Fruit fly (Drosophila melanogaster) whole organism, embryonic: ENCODE data around the gene CG6149.

Source experiments
- B-H1 ChIP-seq: fragments of 200-800 bp; sonication (Bioruptor generic); IDR thresholded peaks from 3 replicates; pipeline ENCODE4 v1.3.6; 2022; ENCODE audit warnings: missing biosample characterization, missing genetic modification characterization
- Bgb ChIP-seq: fragments of 200-800 bp; sonication (Bioruptor generic); IDR thresholded peaks from 2 replicates; pipeline ENCODE4 v1.3.6; 2022; ENCODE audit warnings: missing biosample characterization, missing genetic modification characterization; ENCODE audit not compliant: partially characterized antibody
- CG10209 ChIP-seq: fragments of 200-800 bp; sonication (Bioruptor generic); optimal IDR thresholded peaks from 3 replicates; lab custom pipeline; 2017; ENCODE audit warnings: missing biosample characterization, mild to moderate bottlenecking, missing genetic modification characterization, missing genetic modification reagents
- CG10274 ChIP-seq: fragments of 200-800 bp; sonication (Bioruptor generic); optimal IDR thresholded peaks from 3 replicates; lab custom pipeline; 2017; ENCODE audit warnings: missing biosample characterization, mild to moderate bottlenecking, missing genetic modification characterization
- CG10565 ChIP-seq: fragments of 200-800 bp; sonication (Bioruptor generic); optimal IDR thresholded peaks from 3 replicates; lab custom pipeline; 2016; ENCODE audit warnings: missing biosample characterization, mild to moderate bottlenecking, missing genetic modification characterization
- CG10959 ChIP-seq: fragments of 200-800 bp; sonication (Bioruptor generic); IDR thresholded peaks from 2 replicates; pipeline ENCODE4 v1.3.6; 2022; ENCODE audit warnings: missing biosample characterization, missing genetic modification characterization
- CG11398 ChIP-seq: fragments of 200-800 bp; sonication (Bioruptor generic); optimal IDR thresholded peaks from 2 replicates; lab custom pipeline; 2016; ENCODE audit warnings: missing biosample characterization, missing genetic modification characterization
- CG12659 ChIP-seq: fragments of 200-800 bp; sonication (Bioruptor generic); optimal IDR thresholded peaks from 3 replicates; lab custom pipeline; 2017; ENCODE audit warnings: mild to moderate bottlenecking, missing biosample characterization, missing genetic modification reagents, missing genetic modification characterization
- CG14014 ChIP-seq: fragments of 200-800 bp; sonication (Bioruptor generic); IDR thresholded peaks from 2 replicates; pipeline ENCODE4 v1.3.6; 2022; ENCODE audit warnings: missing biosample characterization, missing genetic modification characterization
- CG16813 ChIP-seq: fragments of 200-800 bp; sonication (Bioruptor generic); IDR thresholded peaks from 3 replicates; pipeline ENCODE4 v1.3.6; 2022; ENCODE audit warnings: missing biosample characterization, missing genetic modification characterization; ENCODE audit not compliant: partially characterized antibody
- CG18011 ChIP-seq: fragments of 200-800 bp; sonication (Bioruptor generic); optimal IDR thresholded peaks from 2 replicates; lab custom pipeline; 2017; ENCODE audit warnings: missing biosample characterization, missing genetic modification characterization, mild to moderate bottlenecking, moderate library complexity, missing genotype
- CG30403 ChIP-seq: fragments of 200-800 bp; sonication (Bioruptor generic); optimal IDR thresholded peaks from 3 replicates; lab custom pipeline; 2016; ENCODE audit warnings: missing biosample characterization, missing genetic modification characterization
- CG30431 ChIP-seq: fragments of 200-800 bp; sonication (Bioruptor generic); optimal IDR thresholded peaks from 2 replicates; lab custom pipeline; 2017; ENCODE audit warnings: missing biosample characterization, missing genetic modification characterization
- CG6683 ChIP-seq: fragments of 200-800 bp; sonication (Bioruptor generic); optimal IDR thresholded peaks from 2 replicates; lab custom pipeline; 2017; ENCODE audit warnings: missing biosample characterization, mild to moderate bottlenecking, missing genetic modification characterization, missing genetic modification reagents
- CG7786 ChIP-seq: fragments of 200-800 bp; sonication (Bioruptor generic); optimal IDR thresholded peaks from 2 replicates; lab custom pipeline; 2016; ENCODE audit warnings: missing biosample characterization, missing genetic modification characterization
- CG9797 ChIP-seq: fragments of 200-800 bp; sonication (Bioruptor generic); optimal IDR thresholded peaks from 3 replicates; lab custom pipeline; 2018; ENCODE audit warnings: missing biosample characterization, mild to moderate bottlenecking, missing genetic modification characterization
- CG9817 ChIP-seq: fragments of 200-800 bp; sonication (Bioruptor generic); optimal IDR thresholded peaks from 2 replicates; lab custom pipeline; 2018; ENCODE audit warnings: missing biosample characterization, mild to moderate bottlenecking, missing genetic modification characterization, moderate library complexity
- Dfd ChIP-seq, 2 experiments: fragments of >200 bp; optimal IDR thresholded peaks; 2 replicates each; lab custom pipeline; 2017; ENCODE audit warnings: missing biosample characterization in 2 of 2, missing genetic modification characterization in 2 of 2
- Elba2 ChIP-seq: fragments of 200-800 bp; sonication (Bioruptor generic); optimal IDR thresholded peaks from 3 replicates; lab custom pipeline; 2016; ENCODE audit warnings: missing biosample characterization, missing genetic modification characterization
- HHEX ChIP-seq: fragments of 200-800 bp; sonication (Bioruptor generic); optimal IDR thresholded peaks from 3 replicates; lab custom pipeline; 2017; ENCODE audit warnings: missing biosample characterization, mild to moderate bottlenecking, missing genetic modification characterization, missing genetic modification reagents
- Hr39 ChIP-seq: fragments of >200 bp; optimal IDR thresholded peaks from 2 replicates; lab custom pipeline; 2017
- Lhr ChIP-seq: fragments of 200-800 bp; sonication (Bioruptor generic); optimal IDR thresholded peaks from 3 replicates; lab custom pipeline; 2017; ENCODE audit warnings: mild to moderate bottlenecking, missing biosample characterization, missing genetic modification reagents, missing genetic modification characterization
- Lim3 ChIP-seq: fragments of 200-800 bp; sonication (Bioruptor generic); IDR thresholded peaks from 2 replicates; pipeline ENCODE4 v1.3.6; 2022; ENCODE audit warnings: missing biosample characterization, missing genetic modification characterization
- Med ChIP-seq: fragments of 200-800 bp; sonication (Bioruptor generic); peaks from one replicate; lab custom pipeline; 2016; ENCODE audit warnings: missing biosample characterization, missing genetic modification characterization, mild to moderate bottlenecking, inconsistent platforms, moderate library complexity
- NC2α ChIP-seq: fragments of 200-800 bp; sonication (Bioruptor generic); optimal IDR thresholded peaks from 2 replicates; lab custom pipeline; 2016; ENCODE audit warnings: missing biosample characterization, missing genetic modification characterization
- PHDP ChIP-seq: fragments of 200-800 bp; sonication (Bioruptor generic); optimal IDR thresholded peaks from 3 replicates; lab custom pipeline; 2018; ENCODE audit warnings: missing biosample characterization, mild to moderate bottlenecking, missing genetic modification characterization, moderate library complexity
- TFAM ChIP-seq: fragments of 200-800 bp; sonication (Bioruptor generic); optimal IDR thresholded peaks from 2 replicates; lab custom pipeline; 2017; ENCODE audit warnings: missing biosample characterization, missing genetic modification characterization, inconsistent platforms
- al ChIP-seq: fragments of 200-800 bp; sonication (Bioruptor generic); IDR thresholded peaks from 2 replicates; pipeline ENCODE4 v1.3.6; 2022; ENCODE audit warnings: missing biosample characterization, missing genetic modification characterization
- bcd ChIP-seq: fragments of 200-800 bp; sonication (Bioruptor generic); optimal IDR thresholded peaks from 2 replicates; lab custom pipeline; 2017; ENCODE audit warnings: missing biosample characterization, mild to moderate bottlenecking, missing genetic modification characterization
- bowl ChIP-seq: fragments of 200-800 bp; sonication (Bioruptor generic); IDR thresholded peaks from 2 replicates; pipeline ENCODE4 v1.3.6; 2022; ENCODE audit warnings: missing biosample characterization, missing genetic modification characterization
- cg ChIP-seq: fragments of 200-800 bp; sonication (Bioruptor generic); optimal IDR thresholded peaks from 3 replicates; lab custom pipeline; 2019; ENCODE audit warnings: missing biosample characterization, mild to moderate bottlenecking, missing genetic modification characterization, moderate library complexity
- chinmo ChIP-seq: fragments of 200-800 bp; sonication (Bioruptor generic); IDR thresholded peaks from 4 replicates; pipeline ENCODE4 v1.3.6; 2022; ENCODE audit warnings: missing biosample characterization, missing genetic modification characterization; ENCODE audit not compliant: partially characterized antibody
- ci ChIP-seq: fragments of 200-800 bp; sonication (Bioruptor generic); IDR thresholded peaks from 3 replicates; pipeline ENCODE4 v1.3.6; 2022; ENCODE audit warnings: missing biosample characterization, missing genetic modification characterization
- dati ChIP-seq: fragments of 200-800 bp; sonication (Bioruptor generic); IDR thresholded peaks from 2 replicates; pipeline ENCODE4 v1.3.6; 2022; ENCODE audit warnings: missing biosample characterization, missing genetic modification characterization
- disco-r ChIP-seq: fragments of 200-800 bp; sonication (Bioruptor generic); optimal IDR thresholded peaks from 2 replicates; lab custom pipeline; 2016; ENCODE audit warnings: missing biosample characterization, missing genetic modification characterization
- ems ChIP-seq: fragments of 200-800 bp; sonication (Bioruptor generic); optimal IDR thresholded peaks from 3 replicates; lab custom pipeline; 2016; ENCODE audit warnings: missing biosample characterization, missing genetic modification characterization
- hb ChIP-seq: fragments of 200-800 bp; sonication (Bioruptor generic); IDR thresholded peaks from 3 replicates; pipeline ENCODE4 v1.3.6; 2022; ENCODE audit warnings: missing biosample characterization, missing genetic modification characterization; ENCODE audit not compliant: partially characterized antibody
- insv ChIP-seq, 2 experiments: fragments of 200-800 bp; sonication (Bioruptor generic); optimal IDR thresholded peaks; 3 replicates each; lab custom pipeline; 2016 to 2018; ENCODE audit warnings: missing biosample characterization in 2 of 2, missing genetic modification characterization in 2 of 2
- jumu ChIP-seq: fragments of 200-800 bp; sonication (Bioruptor generic); optimal IDR thresholded peaks from 3 replicates; lab custom pipeline; 2016; ENCODE audit warnings: missing biosample characterization, missing genetic modification characterization
- nmo ChIP-seq: fragments of 200-800 bp; sonication (Bioruptor generic); optimal IDR thresholded peaks from 2 replicates; lab custom pipeline; 2018; ENCODE audit warnings: missing biosample characterization, mild to moderate bottlenecking, missing genetic modification characterization, moderate library complexity
- nom ChIP-seq: fragments of 200-800 bp; sonication (Bioruptor generic); optimal IDR thresholded peaks from 2 replicates; lab custom pipeline; 2017; ENCODE audit warnings: missing biosample characterization, missing genetic modification characterization, mild to moderate bottlenecking, moderate library complexity, missing genetic modification reagents
- otp ChIP-seq: fragments of 200-800 bp; sonication (Bioruptor generic); IDR thresholded peaks from 3 replicates; pipeline ENCODE4, ENCODE4 v1.3.6; 2022; ENCODE audit warnings: missing biosample characterization, missing genetic modification characterization
- psq ChIP-seq: fragments of 200-800 bp; sonication (Bioruptor generic); optimal IDR thresholded peaks from 2 replicates; lab custom pipeline; 2017; ENCODE audit warnings: missing biosample characterization, missing genetic modification characterization
- shn ChIP-seq: fragments of 200-800 bp; sonication (Bioruptor generic); optimal IDR thresholded peaks from 3 replicates; lab custom pipeline; 2016; ENCODE audit warnings: missing biosample characterization, missing genetic modification characterization
- sima ChIP-seq: fragments of 200-800 bp; sonication (Bioruptor generic); optimal IDR thresholded peaks from 2 replicates; lab custom pipeline; 2016; ENCODE audit warnings: missing biosample characterization, missing genetic modification characterization
- so ChIP-seq: fragments of 200-800 bp; sonication (Bioruptor generic); IDR thresholded peaks from 3 replicates; pipeline ENCODE4 v1.3.6; 2022; ENCODE audit warnings: missing biosample characterization, missing genetic modification characterization
- sqz ChIP-seq: fragments of 200-800 bp; sonication (Bioruptor generic); optimal IDR thresholded peaks from 3 replicates; lab custom pipeline; 2018; ENCODE audit warnings: missing biosample characterization, mild to moderate bottlenecking, missing genetic modification characterization
- trem ChIP-seq: fragments of 200-800 bp; optimal IDR thresholded peaks from 3 replicates; lab custom pipeline; 2019; ENCODE audit warnings: missing biosample characterization, mild to moderate bottlenecking, missing genetic modification characterization, moderate library complexity
- wdn ChIP-seq: fragments of 200-800 bp; sonication (Bioruptor generic); IDR thresholded peaks from 2 replicates; pipeline ENCODE4 v1.3.6; 2022; ENCODE audit warnings: missing biosample characterization, missing genetic modification characterization
- zen ChIP-seq: fragments of 200-800 bp; sonication (Bioruptor generic); optimal IDR thresholded peaks from 3 replicates; lab custom pipeline; 2018; ENCODE audit warnings: missing biosample characterization, mild to moderate bottlenecking, missing genetic modification characterization, moderate library complexity
- zf30C ChIP-seq: fragments of 200-800 bp; sonication (Bioruptor generic); optimal IDR thresholded peaks from 3 replicates; lab custom pipeline; 2018; ENCODE audit warnings: missing biosample characterization, mild to moderate bottlenecking, missing genetic modification characterization

CG6149 gene

DNA sequence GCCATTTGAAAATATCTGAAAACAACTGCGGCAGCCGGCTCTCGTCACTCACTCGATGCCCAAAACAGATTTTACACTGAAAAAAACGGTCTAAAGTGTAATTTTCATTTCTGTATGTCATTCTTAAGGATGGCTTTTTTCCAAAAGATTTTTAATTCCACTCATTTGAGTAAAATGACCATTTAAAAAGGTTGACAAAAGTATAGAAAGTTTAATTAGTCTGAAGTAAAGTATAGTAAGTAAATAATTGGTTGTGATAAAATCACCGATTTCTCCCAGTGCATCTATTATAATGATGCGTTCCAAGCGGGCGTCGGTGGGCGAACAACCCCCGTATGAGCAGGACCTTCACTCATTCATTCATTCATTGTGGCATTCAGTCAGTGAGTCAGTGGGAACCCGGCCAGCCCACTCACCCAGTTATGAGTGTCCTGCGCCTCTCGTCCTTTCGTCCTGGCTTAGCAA is 12.9 kb downstream of the CG6149 start (continued):
- peak; percentile 48 for TF ChIP-seq ems (GFP tag; lab: Kevin White, UChicago)
- peak; percentile 73 for TF ChIP-seq sqz (GFP tag; lab: Kevin White, UChicago)
- TF ChIP-seq CG18011 (GFP tag; lab: Kevin White, UChicago): no peak
- TF ChIP-seq ci: peak; percentile 88
- no peak for TF ChIP-seq Elba2 (GFP tag; lab: Kevin White, UChicago)
- peak; percentile 19 for TF ChIP-seq CG11398 (GFP tag; lab: Kevin White, UChicago)
- peak; percentile 46 for TF ChIP-seq Lhr (GFP tag; lab: Kevin White, UChicago)
- TF ChIP-seq TFAM (GFP tag; lab: Kevin White, UChicago): peak; percentile 14
- peak; percentile 89 for TF ChIP-seq Med (GFP tag; lab: Kevin White, UChicago)
- TF ChIP-seq CG10209: peak; percentile 65
- TF ChIP-seq insv (GFP tag; optimal IDR thresholded peaks at IDR 0.05; lab: Kevin White, UChicago): no peak
- TF ChIP-seq CG30431 (GFP tag; lab: Kevin White, UChicago): peak; percentile 45
- peak; percentile 37 for TF ChIP-seq jumu (GFP tag; lab: Kevin White, UChicago)
- peak; percentile 30 for TF ChIP-seq disco-r (GFP tag; lab: Kevin White, UChicago)
- peak; percentile 29 for TF ChIP-seq NC2α (GFP tag; lab: Kevin White, UChicago)
- peak; percentile 9 for TF ChIP-seq CG9797 (GFP tag; lab: Kevin White, UChicago)
- TF ChIP-seq CG16813 (GFP tag; lab: Robert Waterston, UW): no peak
- peak; percentile 70 for TF ChIP-seq HHEX (GFP tag; lab: Kevin White, UChicago)
- TF ChIP-seq zf30C: peak; percentile 91
- no peak for TF ChIP-seq nom (GFP tag; lab: Kevin White, UChicago)
- TF ChIP-seq CG10274 (GFP tag; lab: Kevin White, UChicago): no peak
- TF ChIP-seq B-H1 (GFP tag; lab: Robert Waterston, UW): peak; percentile 66
- peak; percentile 57 for TF ChIP-seq bcd
- TF ChIP-seq wdn (GFP tag; lab: Robert Waterston, UW): 0 out of 2 replicates have a peak, but pooled peaks have one; percentile 10
- no peak for TF ChIP-seq al (GFP tag; lab: Robert Waterston, UW)
- TF ChIP-seq hb (GFP tag; lab: Robert Waterston, UW): no peak
- peak; percentile 35 for TF ChIP-seq shn
- TF ChIP-seq nmo (GFP tag; lab: Kevin White, UChicago): peak; percentile 92
- peak; percentile 88 for TF ChIP-seq zen
- peak; percentile 46 for TF ChIP-seq dati
- peak; percentile 58 for TF ChIP-seq PHDP (tag; lab: Kevin White, UChicago)
- TF ChIP-seq CG6683: peak; percentile 53
- peak; percentile 8 for TF ChIP-seq CG10565 (GFP tag; lab: Kevin White, UChicago)
- peak; percentile 64 for TF ChIP-seq CG14014 (GFP tag; lab: Robert Waterston, UW)
- TF ChIP-seq so (GFP tag; lab: Robert Waterston, UW): 0 out of 3 replicates have a peak, but pooled peaks have one; percentile 82
- no peak for TF ChIP-seq Bgb (GFP tag; lab: Robert Waterston, UW)
- TF ChIP-seq Lim3: 0 out of 2 replicates have a peak, but pooled peaks have one; percentile 25
- TF ChIP-seq Dfd (GFP tag; optimal IDR thresholded peaks at IDR 0.05; lab: Kevin White, UChicago): no peak
- peak; percentile 80 for TF ChIP-seq CG30403
- TF ChIP-seq CG9817 (tag; lab: Kevin White, UChicago): peak; percentile 47
- peak; percentile 8 for TF ChIP-seq sima (GFP tag; lab: Kevin White, UChicago)
- TF ChIP-seq CG12659 (GFP tag; lab: Kevin White, UChicago): peak; percentile 59
- no peak for TF ChIP-seq psq (GFP tag; lab: Kevin White, UChicago)
- TF ChIP-seq chinmo: no peak
- TF ChIP-seq Hr39 (lab: Kevin White, UChicago): no peak
- TF ChIP-seq trem: peak; percentile 89
- TF ChIP-seq otp: peak; percentile 84; the same call in 1 of the 3 replicates
- TF ChIP-seq CG10959 (GFP tag; lab: Robert Waterston, UW): peak; percentile 88
- no peak for TF ChIP-seq bowl (GFP tag; lab: Robert Waterston, UW)
- TF ChIP-seq cg (GFP tag; lab: Kevin White, UChicago): no peak
- peak; percentile 62 for TF ChIP-seq CG7786 (GFP tag; lab: Kevin White, UChicago)
